Worm (Caenorhabditis elegans) whole organism, young adult: ENCODE results near the gene ZK180.5.

Experiments used
- Y56A3A.18 ChIP-seq: fragments of 200-800 bp; sonication (Bioruptor generic); IDR thresholded peaks from 2 replicates; pipeline ENCODE4 v1.3.6; 2022; ENCODE audit warnings: missing genetic modification reagents, missing genetic modification characterization, missing compliant biosample characterization
- ceh-79 ChIP-seq: sonication (generic microtip); optimal IDR thresholded peaks from 2 replicates; lab custom pipeline; 2017; ENCODE audit warnings: mild to moderate bottlenecking, missing genetic modification characterization, missing compliant biosample characterization
- dox-1 ChIP-seq: fragments of 200-800 bp; sonication (Bioruptor generic); IDR thresholded peaks from 2 replicates; pipeline ENCODE4 v1.3.6; 2022; ENCODE audit warnings: missing genetic modification reagents, missing genetic modification characterization, missing compliant biosample characterization
- somi-1 ChIP-seq: fragments of 200-800 bp; sonication (Bioruptor generic); optimal IDR thresholded peaks from 2 replicates; lab custom pipeline; 2018; ENCODE audit warnings: mild to moderate bottlenecking, missing genetic modification characterization, missing compliant biosample characterization
- zfh-2 ChIP-seq: fragments of 200-800 bp; sonication (Bioruptor generic); conservative IDR thresholded peaks from 2 replicates; pipeline ENCODE4 v1.3.6; 2022; ENCODE audit warnings: missing genetic modification reagents, missing genetic modification characterization, missing compliant biosample characterization
- ztf-26 ChIP-seq: sonication (generic microtip); optimal IDR thresholded peaks from 2 replicates; lab custom pipeline; 2017; ENCODE audit warnings: missing genetic modification characterization, missing compliant biosample characterization

ce11 chrIV:4565882-4566281, 48.9 kb upstream of the ZK180.5 start:
- TF ChIP-seq dox-1 (GFP tag; lab: Robert Waterston, UW) (no peak), zfh-2 (GFP tag; lab: Robert Waterston, UW) (no peak), ceh-79 (no peak), ztf-26 (tag; lab: Kevin White, UChicago) (no peak), somi-1 (GFP tag; lab: Kevin White, UChicago) (no peak), Y56A3A.18 (GFP tag; lab: Robert Waterston, UW) (no peak)
